Worm (Caenorhabditis elegans) whole organism, young adult: ENCODE results near the gene F07F6.8.

Source experiments
- C17E4.6 ChIP-seq: fragments of 200-800 bp; sonication (Bioruptor generic); IDR thresholded peaks from 2 replicates; pipeline ENCODE4 v1.3.6; 2022; ENCODE audit warnings: missing genetic modification reagents, missing genetic modification characterization, missing compliant biosample characterization
- D2030.7 ChIP-seq: fragments of 200-800 bp; sonication (Bioruptor generic); IDR thresholded peaks from 2 replicates; pipeline ENCODE4 v1.3.6; 2022; ENCODE audit warnings: missing genetic modification reagents, missing genetic modification characterization, missing compliant biosample characterization
- F10E7.11 ChIP-seq: sonication (generic microtip); optimal IDR thresholded peaks from 2 replicates; lab custom pipeline; 2017; ENCODE audit warnings: mild to moderate bottlenecking, missing genetic modification characterization, moderate library complexity, missing compliant biosample characterization
- F23B12.7 ChIP-seq: sonication (generic microtip); optimal IDR thresholded peaks from 2 replicates; lab custom pipeline; 2017; ENCODE audit warnings: missing genetic modification characterization, mild to moderate bottlenecking, missing compliant biosample characterization, antibody characterized with exemption, moderate library complexity; ENCODE audit not compliant: insufficient read depth
- F33H1.4 ChIP-seq: fragments of 200-800 bp; sonication (Bioruptor generic); IDR thresholded peaks from 2 replicates; pipeline ENCODE4 v1.3.6; 2022; ENCODE audit warnings: missing genetic modification reagents, missing genetic modification characterization, missing compliant biosample characterization
- F49E8.2 ChIP-seq: sonication (generic microtip); optimal IDR thresholded peaks from 3 replicates; lab custom pipeline; 2017; ENCODE audit warnings: missing genetic modification characterization, mild to moderate bottlenecking, missing compliant biosample characterization, antibody characterized with exemption, moderate library complexity; ENCODE audit not compliant: insufficient read depth
- Y53G8AR.9 ChIP-seq: fragments of 200-800 bp; sonication (Bioruptor generic); conservative IDR thresholded peaks from 2 replicates; pipeline ENCODE4 v1.3.6; 2022; ENCODE audit warnings: missing genetic modification reagents, missing genetic modification characterization, missing compliant biosample characterization
- Y56A3A.18 ChIP-seq: fragments of 200-800 bp; sonication (Bioruptor generic); IDR thresholded peaks from 2 replicates; pipeline ENCODE4 v1.3.6; 2022; ENCODE audit warnings: missing genetic modification reagents, missing genetic modification characterization, missing compliant biosample characterization
- Y95B8A.8 ChIP-seq: fragments of 200-800 bp; sonication (Bioruptor generic); IDR thresholded peaks from 2 replicates; pipeline ENCODE4 v1.3.6; 2022; ENCODE audit warnings: missing genetic modification reagents, missing genetic modification characterization, missing compliant biosample characterization
- ZK185.1 ChIP-seq: sonication (generic microtip); optimal IDR thresholded peaks from 2 replicates; lab custom pipeline; 2016; ENCODE audit warnings: mild to moderate bottlenecking, missing genetic modification characterization, missing compliant biosample characterization; ENCODE audit not compliant: poor library complexity, severe bottlenecking
- attf-3 ChIP-seq: fragments of 200-800 bp; sonication (Bioruptor generic); conservative IDR thresholded peaks from 2 replicates; pipeline ENCODE4 v1.3.6; 2022; ENCODE audit warnings: missing genetic modification reagents, missing genetic modification characterization, missing compliant biosample characterization
- attf-5 ChIP-seq: fragments of 200-800 bp; sonication (Bioruptor generic); optimal IDR thresholded peaks from 2 replicates; lab custom pipeline; 2018; ENCODE audit warnings: mild to moderate bottlenecking, missing genetic modification characterization, missing compliant biosample characterization
- cebp-1 ChIP-seq, 2 experiments: fragments of 200-800 bp in 1 of 2; sonication (Bioruptor generic) in 1 of 2; sonication (generic microtip) in 1 of 2; IDR thresholded peaks in 1 of 2; optimal IDR thresholded peaks in 1 of 2; 2 replicates each; pipeline versions ENCODE4 v1.3.6 to Lab custom; 2017 to 2022; ENCODE audit warnings: missing compliant biosample characterization in 2 of 2, missing genetic modification characterization in 2 of 2, mild to moderate bottlenecking in 1 of 2, missing genetic modification reagents in 1 of 2, moderate library complexity in 1 of 2
- ceh-40 ChIP-seq: fragments of 200-800 bp; sonication (Bioruptor generic); IDR thresholded peaks from 2 replicates; pipeline ENCODE4 v1.3.6; 2022; ENCODE audit warnings: missing genetic modification characterization, missing compliant biosample characterization
- ceh-91 ChIP-seq: fragments of 200-800 bp; sonication (Bioruptor generic); IDR thresholded peaks from 2 replicates; pipeline ENCODE4 v1.3.6; 2022; ENCODE audit warnings: missing genetic modification reagents, missing genetic modification characterization, missing compliant biosample characterization
- dpl-1 ChIP-seq: fragments of 150-350 bp; optimal IDR thresholded peaks from 2 replicates; lab custom pipeline; 2014; ENCODE audit warnings: missing biosample characterization, missing genetic modification reagents, missing genetic modification characterization
- egl-18 ChIP-seq: fragments of 200-800 bp; sonication (Bioruptor generic); IDR thresholded peaks from 2 replicates; pipeline ENCODE4 v1.3.6; 2022; ENCODE audit warnings: missing genetic modification reagents, missing genetic modification characterization, missing compliant biosample characterization
- gei-17 ChIP-seq: fragments of 200-800 bp; sonication (Bioruptor generic); optimal IDR thresholded peaks from 2 replicates; lab custom pipeline; 2018; ENCODE audit warnings: mild to moderate bottlenecking, missing genetic modification characterization, missing compliant biosample characterization
- hmg-1.2 ChIP-seq: fragments of 200-800 bp; sonication (Bioruptor generic); IDR thresholded peaks from 2 replicates; pipeline ENCODE4 v1.3.6; 2022; ENCODE audit warnings: missing genetic modification reagents, missing genetic modification characterization, missing compliant biosample characterization
- hsf-1 ChIP-seq: fragments of 200-800 bp; sonication (Bioruptor generic); IDR thresholded peaks from 2 replicates; pipeline ENCODE4 v1.3.6; 2022; ENCODE audit warnings: missing genetic modification reagents, missing genetic modification characterization, missing compliant biosample characterization
- lin-35 ChIP-seq, 3 experiments: fragments of 150-350 bp in 2 of 3; sonication (generic microtip) in 1 of 3; optimal IDR thresholded peaks; 2 replicates each; lab custom pipeline; 2014 to 2018; ENCODE audit warnings: missing biosample characterization in 3 of 3, missing genetic modification characterization in 3 of 3, missing genetic modification reagents in 3 of 3
- lin-40 ChIP-seq: sonication (generic microtip); optimal IDR thresholded peaks from 2 replicates; lab custom pipeline; 2016; ENCODE audit warnings: missing genetic modification characterization, mild to moderate bottlenecking, missing compliant biosample characterization, missing genotype, missing genetic modification reagents
- lin-54 ChIP-seq: fragments of 200-800 bp; sonication (Bioruptor generic); optimal IDR thresholded peaks from 2 replicates; lab custom pipeline; 2018; ENCODE audit warnings: mild to moderate bottlenecking, missing genetic modification characterization, missing compliant biosample characterization
- lsl-1 ChIP-seq: fragments of 200-800 bp; sonication (Bioruptor generic); optimal IDR thresholded peaks from 2 replicates; lab custom pipeline; 2018; ENCODE audit warnings: mild to moderate bottlenecking, missing genetic modification characterization, moderate library complexity, missing compliant biosample characterization
- madf-3 ChIP-seq: fragments of 200-800 bp; sonication (Bioruptor generic); IDR thresholded peaks from 2 replicates; pipeline ENCODE4 v1.3.6; 2022; ENCODE audit warnings: missing genetic modification reagents, missing genetic modification characterization, missing compliant biosample characterization
- madf-6 ChIP-seq: fragments of 200-800 bp; sonication (Bioruptor generic); IDR thresholded peaks from 2 replicates; pipeline ENCODE4 v1.3.6; 2022; ENCODE audit warnings: missing genetic modification reagents, missing genetic modification characterization, missing compliant biosample characterization
- madf-8 ChIP-seq: fragments of 200-800 bp; sonication (Bioruptor generic); conservative IDR thresholded peaks from 2 replicates; pipeline ENCODE4 v1.3.6; 2022; ENCODE audit warnings: missing genetic modification reagents, missing genetic modification characterization, missing compliant biosample characterization
- mcd-1 ChIP-seq: fragments of 200-800 bp; sonication (Bioruptor generic); IDR thresholded peaks from 2 replicates; pipeline ENCODE4 v1.3.6; 2022; ENCODE audit warnings: missing genetic modification reagents, missing genetic modification characterization, missing compliant biosample characterization
- mxl-1 ChIP-seq: sonication (generic microtip); optimal IDR thresholded peaks from 2 replicates; lab custom pipeline; 2016; ENCODE audit warnings: missing genetic modification characterization, missing compliant biosample characterization
- nfyb-1 ChIP-seq: fragments of 200-800 bp; sonication (Bioruptor generic); IDR thresholded peaks from 2 replicates; pipeline ENCODE4 v1.3.6; 2022; ENCODE audit warnings: missing genetic modification reagents, missing genetic modification characterization, missing compliant biosample characterization
- nhr-120 ChIP-seq: fragments of 200-800 bp; sonication (Bioruptor generic); IDR thresholded peaks from 2 replicates; pipeline ENCODE4 v1.3.6; 2022; ENCODE audit warnings: missing genetic modification characterization, missing compliant biosample characterization
- nhr-27 ChIP-seq: fragments of 200-800 bp; sonication (Bioruptor generic); optimal IDR thresholded peaks from 2 replicates; lab custom pipeline; 2018; ENCODE audit warnings: mild to moderate bottlenecking, missing genetic modification characterization, moderate library complexity, missing compliant biosample characterization
- pbrm-1 ChIP-seq: fragments of 200-800 bp; sonication (Bioruptor generic); IDR thresholded peaks from 2 replicates; pipeline ENCODE4 v1.3.6; 2022; ENCODE audit warnings: missing genetic modification reagents, missing genetic modification characterization, missing compliant biosample characterization
- repo-1 ChIP-seq: sonication (generic microtip); optimal IDR thresholded peaks from 2 replicates; lab custom pipeline; 2017; ENCODE audit warnings: mild to moderate bottlenecking, missing genetic modification characterization, missing compliant biosample characterization
- snpc-1.1 ChIP-seq: sonication (generic microtip); optimal IDR thresholded peaks from 2 replicates; lab custom pipeline; 2017; ENCODE audit warnings: missing genetic modification characterization, mild to moderate bottlenecking, missing compliant biosample characterization, antibody characterized with exemption, moderate library complexity, missing genotype, missing genetic modification reagents; ENCODE audit not compliant: insufficient read depth
- snpc-1.3 ChIP-seq: sonication (generic microtip); optimal IDR thresholded peaks from 2 replicates; lab custom pipeline; 2017; ENCODE audit warnings: missing genetic modification characterization, mild to moderate bottlenecking, missing compliant biosample characterization, antibody characterized with exemption, moderate library complexity, missing genotype, missing genetic modification reagents; ENCODE audit not compliant: insufficient read depth
- snpc-4 ChIP-seq, 5 experiments: fragments of 150-350 bp in 1 of 5; sonication (generic microtip) in 4 of 5; optimal IDR thresholded peaks; 2 replicates each; lab custom pipeline; 2014 to 2018; ENCODE audit warnings: missing genetic modification characterization in 5 of 5, missing biosample characterization in 3 of 5, antibody characterized with exemption in 2 of 5, mild to moderate bottlenecking in 2 of 5, missing compliant biosample characterization in 2 of 5, missing genotype in 2 of 5, moderate library complexity in 2 of 5, missing genetic modification reagents in 1 of 5
- tbp1 ChIP-seq: fragments of 200-800 bp; sonication (Bioruptor generic); optimal IDR thresholded peaks from 2 replicates; lab custom pipeline; 2018; ENCODE audit warnings: mild to moderate bottlenecking, missing genetic modification characterization, missing compliant biosample characterization
- xnd-1 ChIP-seq: sonication (generic microtip); optimal IDR thresholded peaks from 2 replicates; lab custom pipeline; 2016; ENCODE audit warnings: missing genotype, missing genetic modification reagents, missing genetic modification characterization, missing compliant biosample characterization
- zim-3 ChIP-seq: sonication (generic microtip); optimal IDR thresholded peaks from 2 replicates; lab custom pipeline; 2017; ENCODE audit warnings: mild to moderate bottlenecking, missing genetic modification characterization, moderate library complexity, missing compliant biosample characterization
- ztf-26 ChIP-seq: sonication (generic microtip); optimal IDR thresholded peaks from 2 replicates; lab custom pipeline; 2017; ENCODE audit warnings: missing genetic modification characterization, missing compliant biosample characterization
- ztf-3 ChIP-seq: fragments of 200-800 bp; sonication (Bioruptor generic); optimal IDR thresholded peaks from 2 replicates; lab custom pipeline; 2018; ENCODE audit warnings: mild to moderate bottlenecking, missing genetic modification characterization, missing compliant biosample characterization

Gene F07F6.8

DNA sequence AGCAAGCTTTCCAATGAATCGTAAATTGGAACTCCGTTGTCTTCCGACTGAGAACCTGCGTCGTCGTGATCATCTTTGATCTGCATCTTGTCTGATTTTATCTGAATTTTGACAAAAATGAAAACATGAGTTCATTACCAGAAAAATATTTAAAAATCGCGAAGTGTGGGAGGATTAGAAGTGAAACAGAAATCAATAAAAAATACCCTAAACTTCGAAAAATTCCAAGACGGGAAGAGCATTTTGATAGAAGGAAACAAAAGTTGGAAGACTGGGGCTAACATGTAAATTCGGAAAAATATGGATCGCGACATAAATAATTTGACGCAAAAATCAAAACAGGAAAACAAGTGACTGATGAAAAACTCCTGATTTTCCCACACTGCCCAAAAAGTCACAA, at the start of gene F07F6.8:
Gene F07F6.8 (minus strand): TSS at position 101 of the 400 bp plus-strand sequence.
- TF ChIP-seq mxl-1 (peak; percentile 6), madf-6 (GFP tag; lab: Robert Waterston, UW) (0 out of 2 replicates have a peak, but pooled peaks have one; percentile 14), repo-1 (tag; lab: Kevin White, UChicago) (peak; percentile 16), nhr-27 (no peak)

DNA sequence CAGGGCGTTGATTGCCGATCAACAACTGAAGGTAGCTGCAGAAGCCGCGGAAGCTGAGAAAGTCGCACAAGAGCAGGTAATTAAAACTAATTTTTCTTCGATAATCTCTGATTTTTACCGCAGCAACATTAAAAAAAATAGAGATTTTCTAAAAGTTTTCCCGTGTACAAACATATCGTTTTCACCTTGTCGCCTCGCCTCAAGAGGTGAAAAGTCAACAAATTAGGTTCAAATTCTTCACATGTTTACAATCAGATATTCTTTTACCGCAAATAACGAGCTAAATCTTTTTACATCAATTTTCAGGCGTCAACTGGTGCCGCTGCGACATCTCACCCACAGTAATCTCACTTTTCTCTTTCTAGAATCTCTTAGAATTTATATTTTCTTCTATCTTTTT, 49.4 kb upstream of the F07F6.8 start, which contains the start of gene ilcr-2:
Gene ilcr-2 (plus strand): TSS at position 301 of the 400 bp plus-strand sequence.
- TF ChIP-seq ztf-3 (GFP tag; lab: Kevin White, UChicago) = no peak
- TF ChIP-seq Y56A3A.18 (GFP tag; lab: Robert Waterston, UW) = no peak
- no peak for TF ChIP-seq nhr-120 (GFP tag; lab: Robert Waterston, UW)
- no peak for TF ChIP-seq nfyb-1 (GFP tag; lab: Robert Waterston, UW)
- no peak for TF ChIP-seq ZK185.1
- TF ChIP-seq ztf-26 (tag; lab: Kevin White, UChicago) = no peak
- TF ChIP-seq attf-5 (GFP tag; lab: Kevin White, UChicago) = no peak
- TF ChIP-seq F23B12.7 (tag; lab: Kevin White, UChicago) = no peak
- no peak for TF ChIP-seq attf-3 (GFP tag; lab: Robert Waterston, UW)
- no peak for TF ChIP-seq Y95B8A.8 (GFP tag; lab: Robert Waterston, UW)
- TF ChIP-seq tbp1 (GFP tag; lab: Kevin White, UChicago) = no peak
- TF ChIP-seq C17E4.6 (GFP tag; lab: Robert Waterston, UW) = no peak
- no peak for TF ChIP-seq F10E7.11 (tag; lab: Kevin White, UChicago)

DNA sequence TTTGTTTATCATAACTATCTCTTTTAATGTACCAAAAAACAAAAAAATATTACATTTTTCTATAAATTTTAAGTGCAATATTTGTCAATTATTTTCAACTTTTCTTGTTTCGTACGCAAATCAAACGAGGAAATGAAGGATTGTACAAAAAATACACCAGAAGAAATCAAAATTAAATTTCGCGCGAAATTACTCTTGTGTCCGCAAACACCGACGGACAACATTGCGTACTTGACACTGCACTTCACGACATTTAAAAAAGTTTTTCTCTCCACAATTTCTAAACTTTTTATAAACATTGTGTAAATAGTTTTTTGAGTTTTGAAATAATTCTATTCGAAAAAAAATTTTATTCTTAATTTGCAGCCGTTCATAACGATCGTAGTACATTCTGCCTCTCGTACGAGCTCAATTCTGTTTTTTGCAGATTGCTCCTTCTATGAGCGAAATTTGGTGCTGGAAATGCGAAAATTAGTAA, 48.5 kb upstream of the F07F6.8 start, which contains the start of gene mrps-16:
Gene mrps-16 (plus strand): TSS at position 428 of the 478 bp plus-strand sequence.
- TF ChIP-seq Y53G8AR.9 (GFP tag; lab: Robert Waterston, UW) = no peak
- peak; percentile 55; the same call in 1 of the 2 replicates for TF ChIP-seq D2030.7 (GFP tag; lab: Robert Waterston, UW)
- TF ChIP-seq dpl-1 (GFP tag; lab: Kevin White, UChicago) = peak; percentile 71
- TF ChIP-seq gei-17 (GFP tag; lab: Kevin White, UChicago) = no peak
- peak; percentile 42 for TF ChIP-seq F33H1.4 (GFP tag; lab: Robert Waterston, UW)
- TF ChIP-seq cebp-1 (GFP tag; IDR thresholded peaks at IDR 0.05; lab: Robert Waterston, UW) = no peak
- peak; percentile 28 for TF ChIP-seq cebp-1 (tag; optimal IDR thresholded peaks at IDR 0.05; lab: Kevin White, UChicago)
- peak; percentile 54 for TF ChIP-seq ZK185.1
- 0 out of 2 replicates have a peak, but pooled peaks have one; percentile 17 for TF ChIP-seq ceh-91 (GFP tag; lab: Robert Waterston, UW)
- TF ChIP-seq lsl-1 (GFP tag; lab: Kevin White, UChicago) = peak; percentile 40
- peak; percentile 18 for TF ChIP-seq xnd-1 (tag; lab: Kevin White, UChicago)
- TF ChIP-seq snpc-4 (GFP tag; optimal IDR thresholded peaks at IDR 0.05; lab: Kevin White, UChicago) = peak; percentile 17
- peak in 2 of 4 experiments; percentile 23 to 50 for TF ChIP-seq snpc-4 (tag; optimal IDR thresholded peaks at IDR 0.05; lab: Kevin White, UChicago)
- 0 out of 2 replicates have a peak, but pooled peaks have one; percentile 50 for TF ChIP-seq madf-3
- no peak for TF ChIP-seq F49E8.2 (tag; lab: Kevin White, UChicago)
- no peak for TF ChIP-seq zim-3 (tag; lab: Kevin White, UChicago)
- TF ChIP-seq hmg-1.2 (GFP tag; lab: Robert Waterston, UW) = peak; percentile 31; the same call in 1 of the 2 replicates
- no peak for TF ChIP-seq ceh-40
- peak in 2 of 3 experiments; percentile 27 to 91 for TF ChIP-seq lin-35 (GFP tag; optimal IDR thresholded peaks at IDR 0.05; lab: Kevin White, UChicago)
- no peak for TF ChIP-seq hsf-1 (GFP tag; lab: Robert Waterston, UW)
- peak; percentile 25 for TF ChIP-seq tbp1 (GFP tag; lab: Kevin White, UChicago)
- peak; percentile 30 for TF ChIP-seq snpc-1.3 (tag; lab: Kevin White, UChicago)
- TF ChIP-seq mcd-1 (GFP tag; lab: Robert Waterston, UW) = peak; percentile 26; the same call in 1 of the 2 replicates
- TF ChIP-seq madf-6 (GFP tag; lab: Robert Waterston, UW) = peak; percentile 83
- TF ChIP-seq snpc-1.1 (tag; lab: Kevin White, UChicago) = peak; percentile 17
- TF ChIP-seq egl-18 = no peak
- peak; percentile 43 for TF ChIP-seq madf-8 (GFP tag; lab: Robert Waterston, UW)
- TF ChIP-seq lin-54 (GFP tag; lab: Kevin White, UChicago) = peak; percentile 87
- TF ChIP-seq pbrm-1 = 0 out of 2 replicates have a peak, but pooled peaks have one; percentile 19
- peak; percentile 23 for TF ChIP-seq lin-40 (tag; lab: Kevin White, UChicago)
